In the genomic region with DNA sequence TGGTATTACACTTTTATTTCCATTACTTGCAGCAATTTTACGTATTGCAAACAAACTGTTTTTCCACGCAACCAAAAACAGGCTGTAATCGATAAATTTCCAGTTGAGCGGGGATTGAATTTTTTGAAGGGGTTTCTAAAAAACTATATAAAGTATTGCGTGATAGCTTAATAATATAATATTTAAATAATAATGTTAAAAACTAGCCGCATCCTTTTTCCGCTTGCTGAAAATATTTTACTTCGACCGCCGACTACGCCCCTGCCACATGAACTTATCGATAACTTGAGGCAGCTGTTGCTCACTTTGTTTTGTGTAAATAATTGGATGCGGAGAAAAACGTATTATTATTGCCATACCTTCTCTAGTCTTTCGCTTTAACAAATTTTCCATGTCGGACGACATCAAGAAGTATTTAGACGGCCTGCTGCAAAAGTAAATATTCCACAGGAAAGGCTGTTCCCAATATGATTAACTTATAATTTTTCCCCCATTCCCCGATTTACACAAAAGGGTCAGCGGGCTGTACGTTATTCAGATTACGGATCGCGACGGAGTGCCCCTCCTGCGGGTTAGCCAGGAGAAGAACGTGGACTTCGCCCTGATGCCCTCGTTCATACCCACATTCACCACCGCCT, we compare ENCODE assay signal across 1 fruit fly cellular context.
TF ChIP-seq lines count a peak whose summit lies in the region.

A gene (minus strand): TSS at position 87 of the 638 bp plus-strand sequence.
A gene (plus strand): TSS at position 289 of the 638 bp plus-strand sequence.

TF ChIP-seq in whole organism, embryonic, 481 proteins besides CTCF, POLR2A, EP300 and RAD21 (continued from another document and continues in another):
- TF ChIP-seq toy (GFP tag; IDR thresholded peaks at IDR 0.05; lab: Robert Waterston, UW), result peak; percentile 98
- peak; percentile 80 for TF ChIP-seq CG31365 (tag; optimal IDR thresholded peaks at IDR 0.05; lab: Kevin White, UChicago)
- peak; percentile 75 for TF ChIP-seq crol (GFP tag; IDR thresholded peaks at IDR 0.05; lab: Robert Waterston, UW)
- peak; percentile 99 for TF ChIP-seq CG10209 (GFP tag; optimal IDR thresholded peaks at IDR 0.05; lab: Kevin White, UChicago)
- peak; percentile 75 for TF ChIP-seq bigmax (GFP tag; optimal IDR thresholded peaks at IDR 0.05; lab: Kevin White, UChicago)
- TF ChIP-seq Bteb2 (GFP tag; optimal IDR thresholded peaks at IDR 0.05; lab: Kevin White, UChicago), result peak; percentile 90
- peak; percentile 97 for TF ChIP-seq danr (GFP tag; IDR thresholded peaks at IDR 0.05; lab: Robert Waterston, UW)
- peak; percentile 95 for TF ChIP-seq org-1 (GFP tag; optimal IDR thresholded peaks at IDR 0.05; lab: Kevin White, UChicago)
- TF ChIP-seq CG6654 (GFP tag; optimal IDR thresholded peaks at IDR 0.05; lab: Kevin White, UChicago), result peak; percentile 91
- TF ChIP-seq tna (GFP tag; IDR thresholded peaks at IDR 0.05; lab: Robert Waterston, UW; ENCODE audit: partially characterized antibody), result no peak; the same call in 1 of the 2 replicates
- peak; percentile 96 for TF ChIP-seq CG13296 (GFP tag; optimal IDR thresholded peaks at IDR 0.05; lab: Kevin White, UChicago)
- 0 out of 3 replicates have a peak, but pooled peaks have one; percentile 43 for TF ChIP-seq CG7963 (GFP tag; IDR thresholded peaks at IDR 0.05; lab: Robert Waterston, UW; ENCODE audit: partially characterized antibody)
- TF ChIP-seq stc (GFP tag; IDR thresholded peaks at IDR 0.05; lab: Robert Waterston, UW), result peak; percentile 99
- TF ChIP-seq CG15073 (GFP tag; optimal IDR thresholded peaks at IDR 0.05; lab: Kevin White, UChicago), result peak; percentile 79
- no peak for TF ChIP-seq cg (GFP tag; optimal IDR thresholded peaks at IDR 0.05; lab: Kevin White, UChicago)
- TF ChIP-seq Hmx (GFP tag; optimal IDR thresholded peaks at IDR 0.05; lab: Kevin White, UChicago), result peak; percentile 61
- peak; percentile 99 for TF ChIP-seq B-H1 (GFP tag; IDR thresholded peaks at IDR 0.05; lab: Robert Waterston, UW)
- TF ChIP-seq hb (GFP tag; IDR thresholded peaks at IDR 0.05; lab: Robert Waterston, UW; ENCODE audit: partially characterized antibody), result no peak
- peak; percentile 97 for TF ChIP-seq CG13424 (tag; optimal IDR thresholded peaks at IDR 0.05; lab: Kevin White, UChicago)
- peak; percentile 93 for TF ChIP-seq CG31388 (GFP tag; optimal IDR thresholded peaks at IDR 0.05; lab: Kevin White, UChicago)
- TF ChIP-seq Abd-B (GFP tag; optimal IDR thresholded peaks at IDR 0.05; lab: Kevin White, UChicago), result peak; percentile 98
- TF ChIP-seq kni (GFP tag; optimal IDR thresholded peaks at IDR 0.05; lab: Kevin White, UChicago), result no peak
- TF ChIP-seq CG17612 (GFP tag; IDR thresholded peaks at IDR 0.05; lab: Robert Waterston, UW), result peak; percentile 97
- TF ChIP-seq CG2202 (tag; optimal IDR thresholded peaks at IDR 0.05; lab: Kevin White, UChicago), result peak; percentile 98
- TF ChIP-seq esg (GFP tag; conservative IDR thresholded peaks at IDR 0.05; lab: Robert Waterston, UW), result peak; percentile 99
- TF ChIP-seq CG2116 (GFP tag; optimal IDR thresholded peaks at IDR 0.05; lab: Kevin White, UChicago), result peak; percentile 88
- peak; percentile 98 for TF ChIP-seq CG16815 (GFP tag; optimal IDR thresholded peaks at IDR 0.05; lab: Kevin White, UChicago)
- TF ChIP-seq wek (GFP tag; optimal IDR thresholded peaks at IDR 0.05; lab: Kevin White, UChicago), result peak; percentile 69
- TF ChIP-seq br (optimal IDR thresholded peaks at IDR 0.05; lab: Kevin White, UChicago), result no peak
- TF ChIP-seq h (optimal IDR thresholded peaks at IDR 0.05; lab: Kevin White, UChicago), result no peak
- TF ChIP-seq CG43689 (GFP tag; IDR thresholded peaks at IDR 0.05; lab: Robert Waterston, UW), result peak; percentile 98
- peak; percentile 95 for TF ChIP-seq cwo (GFP tag; optimal IDR thresholded peaks at IDR 0.05; lab: Kevin White, UChicago)
- peak; percentile 96 for TF ChIP-seq CG12942 (GFP tag; optimal IDR thresholded peaks at IDR 0.05; lab: Kevin White, UChicago)
- peak; percentile 49 to 77 for TF ChIP-seq chif (GFP tag; optimal IDR thresholded peaks at IDR 0.05; lab: Kevin White, UChicago)
- peak; percentile 99 for TF ChIP-seq CG7372 (GFP tag; IDR thresholded peaks at IDR 0.05; lab: Robert Waterston, UW)
- peak; percentile 98 for TF ChIP-seq Ssrp (tag; optimal IDR thresholded peaks at IDR 0.05; lab: Kevin White, UChicago)
- peak; percentile 99 for TF ChIP-seq CG6689 (GFP tag; IDR thresholded peaks at IDR 0.05; lab: Robert Waterston, UW)
- TF ChIP-seq HLH4C (GFP tag; IDR thresholded peaks at IDR 0.05; lab: Robert Waterston, UW; ENCODE audit: partially characterized antibody), result peak; percentile 71
- peak; percentile 98 for TF ChIP-seq rib (GFP tag; IDR thresholded peaks at IDR 0.05; lab: Robert Waterston, UW)
- peak; percentile 62 for TF ChIP-seq NK7.1 (GFP tag; optimal IDR thresholded peaks at IDR 0.05; lab: Kevin White, UChicago)
- peak; percentile 72 for TF ChIP-seq Mes4 (GFP tag; optimal IDR thresholded peaks at IDR 0.05; lab: Kevin White, UChicago)
- no peak for TF ChIP-seq lov (optimal IDR thresholded peaks at IDR 0.05; lab: Kevin White, UChicago)
- peak; percentile 99 for TF ChIP-seq lov (GFP tag; IDR thresholded peaks at IDR 0.05; lab: Robert Waterston, UW)
- TF ChIP-seq CG4730 (GFP tag; IDR thresholded peaks at IDR 0.05; lab: Robert Waterston, UW), result peak; percentile 99
- peak; percentile 99 for TF ChIP-seq Sox102F (GFP tag; optimal IDR thresholded peaks at IDR 0.05; lab: Kevin White, UChicago)
- TF ChIP-seq tin (GFP tag; optimal IDR thresholded peaks at IDR 0.05; lab: Kevin White, UChicago), result peak; percentile 95
- peak; percentile 100 for TF ChIP-seq CG34422 (GFP tag; IDR thresholded peaks at IDR 0.05; lab: Robert Waterston, UW)
- TF ChIP-seq gfzf (GFP tag; optimal IDR thresholded peaks at IDR 0.05; lab: Kevin White, UChicago), result no peak
- 0 out of 2 replicates have a peak, but pooled peaks have one; percentile 28 for TF ChIP-seq CG42726 (GFP tag; IDR thresholded peaks at IDR 0.05; lab: Robert Waterston, UW; ENCODE audit: partially characterized antibody)
- TF ChIP-seq Nf-YC (tag; optimal IDR thresholded peaks at IDR 0.05; lab: Kevin White, UChicago), result peak; percentile 68
- TF ChIP-seq Bgb (GFP tag; IDR thresholded peaks at IDR 0.05; lab: Robert Waterston, UW; ENCODE audit: partially characterized antibody), result peak; percentile 47
- TF ChIP-seq CG30020 (tag; optimal IDR thresholded peaks at IDR 0.05; lab: Kevin White, UChicago), result peak; percentile 85
- TF ChIP-seq fd96Cb (tag; optimal IDR thresholded peaks at IDR 0.05; lab: Kevin White, UChicago), result peak; percentile 98
- peak; percentile 99 for TF ChIP-seq CG8765 (GFP tag; IDR thresholded peaks at IDR 0.05; lab: Robert Waterston, UW)
- TF ChIP-seq CG9797 (GFP tag; optimal IDR thresholded peaks at IDR 0.05; lab: Kevin White, UChicago), result peak; percentile 63
- TF ChIP-seq oc (tag; optimal IDR thresholded peaks at IDR 0.05; lab: Kevin White, UChicago), result peak; percentile 99
- peak; percentile 96 for TF ChIP-seq Fer1 (GFP tag; optimal IDR thresholded peaks at IDR 0.05; lab: Kevin White, UChicago)
- peak; percentile 99 for TF ChIP-seq CG13775 (GFP tag; optimal IDR thresholded peaks at IDR 0.05; lab: Kevin White, UChicago)
- peak in 1 of 2 experiments; percentile 87 for TF ChIP-seq crp (GFP tag; optimal IDR thresholded peaks at IDR 0.05; lab: Kevin White, UChicago)
- TF ChIP-seq CG32532 (GFP tag; IDR thresholded peaks at IDR 0.05; lab: Robert Waterston, UW), result peak; percentile 99
- peak; percentile 96 for TF ChIP-seq Ravus (GFP tag; IDR thresholded peaks at IDR 0.05; lab: Robert Waterston, UW)
- peak; percentile 82 for TF ChIP-seq fd102C (GFP tag; optimal IDR thresholded peaks at IDR 0.05; lab: Kevin White, UChicago)
- no peak for TF ChIP-seq HLHmδ (GFP tag; optimal IDR thresholded peaks at IDR 0.05; lab: Kevin White, UChicago)
- TF ChIP-seq zen2 (GFP tag; IDR thresholded peaks at IDR 0.05; lab: Robert Waterston, UW; ENCODE audit: partially characterized antibody), result no peak; the same call in 2 of the 3 replicates
- peak; percentile 96 for TF ChIP-seq CG30403 (GFP tag; optimal IDR thresholded peaks at IDR 0.05; lab: Kevin White, UChicago)
- TF ChIP-seq CG9876 (GFP tag; optimal IDR thresholded peaks at IDR 0.05; lab: Kevin White, UChicago), result peak; percentile 60
- peak; percentile 98 for TF ChIP-seq phol (tag; optimal IDR thresholded peaks at IDR 0.05; lab: Kevin White, UChicago)
- TF ChIP-seq CG10565 (GFP tag; optimal IDR thresholded peaks at IDR 0.05; lab: Kevin White, UChicago), result peak; percentile 74
- peak; percentile 96 for TF ChIP-seq Blimp-1 (GFP tag; optimal IDR thresholded peaks at IDR 0.05; lab: Kevin White, UChicago)
- TF ChIP-seq peb (GFP tag; IDR thresholded peaks at IDR 0.05; lab: Robert Waterston, UW), result peak; percentile 98
- TF ChIP-seq hbn (GFP tag; IDR thresholded peaks at IDR 0.05; lab: Robert Waterston, UW; ENCODE audit: partially characterized antibody), result peak; percentile 27; the same call in 1 of the 2 replicates
- peak; percentile 99 for TF ChIP-seq ranshi (GFP tag; IDR thresholded peaks at IDR 0.05; lab: Robert Waterston, UW)
- TF ChIP-seq Ada2b (GFP tag; IDR thresholded peaks at IDR 0.05; lab: Robert Waterston, UW), result peak; percentile 99
- peak; percentile 99 for TF ChIP-seq gsb (GFP tag; IDR thresholded peaks at IDR 0.05; lab: Robert Waterston, UW)
- peak; percentile 74 for TF ChIP-seq NC2β (GFP tag; optimal IDR thresholded peaks at IDR 0.05; lab: Kevin White, UChicago)
- TF ChIP-seq Optix (GFP tag; IDR thresholded peaks at IDR 0.05; lab: Robert Waterston, UW), result peak; percentile 99
- TF ChIP-seq C15 (GFP tag; IDR thresholded peaks at IDR 0.05; lab: Robert Waterston, UW), result peak; percentile 98
- TF ChIP-seq Side (GFP tag; optimal IDR thresholded peaks at IDR 0.05; lab: Kevin White, UChicago), result peak; percentile 72
- peak; percentile 97 for TF ChIP-seq CG31224 (GFP tag; IDR thresholded peaks at IDR 0.05; lab: Robert Waterston, UW)
- TF ChIP-seq lmd (GFP tag; IDR thresholded peaks at IDR 0.05; lab: Robert Waterston, UW), result peak; percentile 100
- peak; percentile 96 for TF ChIP-seq CG10654 (GFP tag; optimal IDR thresholded peaks at IDR 0.05; lab: Kevin White, UChicago)
- TF ChIP-seq wdn (GFP tag; IDR thresholded peaks at IDR 0.05; lab: Robert Waterston, UW), result peak; percentile 99
- TF ChIP-seq CG34376 (GFP tag; optimal IDR thresholded peaks at IDR 0.05; lab: Kevin White, UChicago), result peak; percentile 79
- TF ChIP-seq ewg (GFP tag; optimal IDR thresholded peaks at IDR 0.05; lab: Kevin White, UChicago), result peak; percentile 97
- TF ChIP-seq B-H2 (GFP tag; optimal IDR thresholded peaks at IDR 0.05; lab: Kevin White, UChicago), result peak; percentile 46
- TF ChIP-seq dysf (GFP tag; IDR thresholded peaks at IDR 0.05; lab: Robert Waterston, UW), result peak; percentile 99
- TF ChIP-seq CG17328 (GFP tag; IDR thresholded peaks at IDR 0.05; lab: Robert Waterston, UW), result peak; percentile 99
- peak; percentile 93 for TF ChIP-seq Hsf (GFP tag; optimal IDR thresholded peaks at IDR 0.05; lab: Kevin White, UChicago)
- peak; percentile 95 for TF ChIP-seq MTF-1 (GFP tag; optimal IDR thresholded peaks at IDR 0.05; lab: Kevin White, UChicago; ENCODE audit: borderline replicate concordance)
- peak; percentile 99 for TF ChIP-seq chm (GFP tag; IDR thresholded peaks at IDR 0.05; lab: Robert Waterston, UW)
- TF ChIP-seq sna (GFP tag; IDR thresholded peaks at IDR 0.05; lab: Robert Waterston, UW; ENCODE audit: partially characterized antibody), result 0 out of 2 replicates have a peak, but pooled peaks have one; percentile 40
- TF ChIP-seq fd64A (GFP tag; optimal IDR thresholded peaks at IDR 0.05; lab: Kevin White, UChicago), result peak; percentile 93
- TF ChIP-seq Dll (GFP tag; IDR thresholded peaks at IDR 0.05; lab: Robert Waterston, UW; ENCODE audit: partially characterized antibody), result peak; percentile 74
- TF ChIP-seq crc (GFP tag; optimal IDR thresholded peaks at IDR 0.05; lab: Kevin White, UChicago), result peak; percentile 31
- TF ChIP-seq CG4424 (GFP tag; optimal IDR thresholded peaks at IDR 0.05; lab: Kevin White, UChicago), result peak; percentile 96
- peak; percentile 84 for TF ChIP-seq CG10274 (GFP tag; optimal IDR thresholded peaks at IDR 0.05; lab: Kevin White, UChicago)
- peak; percentile 85 for TF ChIP-seq exex (tag; optimal IDR thresholded peaks at IDR 0.05; lab: Kevin White, UChicago)
- TF ChIP-seq BEAF-32 (GFP tag; optimal IDR thresholded peaks at IDR 0.05; lab: Kevin White, UChicago), result peak; percentile 51
- peak; percentile 95 for TF ChIP-seq CG12071 (GFP tag; optimal IDR thresholded peaks at IDR 0.05; lab: Kevin White, UChicago)
- TF ChIP-seq CG6813 (GFP tag; optimal IDR thresholded peaks at IDR 0.05; lab: Kevin White, UChicago), result peak; percentile 95
- TF ChIP-seq slbo (GFP tag; IDR thresholded peaks at IDR 0.05; lab: Robert Waterston, UW), result peak; percentile 100
- no peak for TF ChIP-seq pita (GFP tag; optimal IDR thresholded peaks at IDR 0.05; lab: Kevin White, UChicago)
- peak; percentile 91 for TF ChIP-seq CG17186 (GFP tag; optimal IDR thresholded peaks at IDR 0.05; lab: Kevin White, UChicago)
- TF ChIP-seq CG6254 (GFP tag; optimal IDR thresholded peaks at IDR 0.05; lab: Kevin White, UChicago), result peak; percentile 94
- TF ChIP-seq row (GFP tag; IDR thresholded peaks at IDR 0.05; lab: Robert Waterston, UW), result peak; percentile 99
- TF ChIP-seq CG13624 (GFP tag; optimal IDR thresholded peaks at IDR 0.05; lab: Kevin White, UChicago), result peak; percentile 85
- TF ChIP-seq CG12769 (tag; optimal IDR thresholded peaks at IDR 0.05; lab: Kevin White, UChicago), result peak; percentile 95
- TF ChIP-seq CG31441 (GFP tag; IDR thresholded peaks at IDR 0.05; lab: Robert Waterston, UW), result peak; percentile 98
- TF ChIP-seq Usf (GFP tag; optimal IDR thresholded peaks at IDR 0.05; lab: Kevin White, UChicago), result peak; percentile 97
- TF ChIP-seq CG7745 (tag; optimal IDR thresholded peaks at IDR 0.05; lab: Kevin White, UChicago), result peak; percentile 52
- TF ChIP-seq Dfd (GFP tag; optimal IDR thresholded peaks at IDR 0.05; lab: Kevin White, UChicago), result no peak
- peak; percentile 98 for TF ChIP-seq Oaz (GFP tag; IDR thresholded peaks at IDR 0.05; lab: Robert Waterston, UW)
- TF ChIP-seq Chrac-16 (GFP tag; optimal IDR thresholded peaks at IDR 0.05; lab: Kevin White, UChicago), result peak; percentile 97
- TF ChIP-seq NC2α (GFP tag; optimal IDR thresholded peaks at IDR 0.05; lab: Kevin White, UChicago), result peak; percentile 52
- TF ChIP-seq dati (GFP tag; IDR thresholded peaks at IDR 0.05; lab: Robert Waterston, UW), result peak; percentile 98
- peak; percentile 99 for TF ChIP-seq CG7839 (tag; optimal IDR thresholded peaks at IDR 0.05; lab: Kevin White, UChicago)
- TF ChIP-seq CG1233 (GFP tag; optimal IDR thresholded peaks at IDR 0.05; lab: Kevin White, UChicago), result peak; percentile 98
- TF ChIP-seq CG10267 (tag; optimal IDR thresholded peaks at IDR 0.05; lab: Kevin White, UChicago), result peak; percentile 91
- peak; percentile 73 for TF ChIP-seq gro (GFP tag; optimal IDR thresholded peaks at IDR 0.05; lab: Kevin White, UChicago)
- TF ChIP-seq run (tag; optimal IDR thresholded peaks at IDR 0.05; lab: Kevin White, UChicago), result peak; percentile 92
